Fruit fly (Drosophila melanogaster) whole organism, embryonic: ENCODE measurements around the gene Cyp12a5.

Experiments used
- ATbp ChIP-seq: fragments of 200-800 bp; sonication (Bioruptor generic); optimal IDR thresholded peaks from 2 replicates; lab custom pipeline; 2017; ENCODE audit warnings: missing biosample characterization, mild to moderate bottlenecking, missing genetic modification characterization, missing genetic modification reagents
- CG11504 ChIP-seq: fragments of 200-800 bp; sonication (Bioruptor generic); optimal IDR thresholded peaks from 3 replicates; lab custom pipeline; 2019; ENCODE audit warnings: missing biosample characterization, mild to moderate bottlenecking, missing genetic modification characterization, moderate library complexity
- CG12071 ChIP-seq: fragments of 200-800 bp; sonication (Bioruptor generic); optimal IDR thresholded peaks from 3 replicates; lab custom pipeline; 2018; ENCODE audit warnings: missing biosample characterization, mild to moderate bottlenecking, missing genetic modification characterization
- CG12104 ChIP-seq: fragments of 200-800 bp; sonication (Bioruptor generic); optimal IDR thresholded peaks from 3 replicates; lab custom pipeline; 2016; ENCODE audit warnings: missing biosample characterization, missing genetic modification characterization
- CG12155 ChIP-seq: fragments of 200-800 bp; sonication (Bioruptor generic); optimal IDR thresholded peaks from 3 replicates; lab custom pipeline; 2016; ENCODE audit warnings: missing biosample characterization, missing genetic modification characterization
- CG12942 ChIP-seq: fragments of 200-800 bp; sonication (Bioruptor generic); optimal IDR thresholded peaks from 3 replicates; lab custom pipeline; 2016; ENCODE audit warnings: missing biosample characterization, missing genetic modification characterization
- CG17328 ChIP-seq: fragments of 200-800 bp; sonication (Bioruptor generic); IDR thresholded peaks from 2 replicates; pipeline ENCODE4 v1.3.6; 2022; ENCODE audit warnings: missing biosample characterization, missing genetic modification characterization
- CG17385 ChIP-seq: fragments of 200-800 bp; sonication (Bioruptor generic); optimal IDR thresholded peaks from 3 replicates; lab custom pipeline; 2018; ENCODE audit warnings: missing biosample characterization, mild to moderate bottlenecking, missing genetic modification characterization
- CG17829 ChIP-seq: fragments of 200-800 bp; optimal IDR thresholded peaks from 2 replicates; lab custom pipeline; 2019; ENCODE audit warnings: missing biosample characterization, mild to moderate bottlenecking, missing genetic modification characterization, moderate library complexity
- CG1792 ChIP-seq: fragments of 200-800 bp; sonication (Bioruptor generic); optimal IDR thresholded peaks from 2 replicates; lab custom pipeline; 2016; ENCODE audit warnings: missing biosample characterization, missing genetic modification characterization
- CG2875 ChIP-seq: fragments of 200-800 bp; sonication (Bioruptor generic); optimal IDR thresholded peaks from 2 replicates; lab custom pipeline; 2017; ENCODE audit warnings: missing biosample characterization, mild to moderate bottlenecking, missing genetic modification characterization, missing genetic modification reagents
- CG3065 ChIP-seq: fragments of 200-800 bp; sonication (Bioruptor generic); optimal IDR thresholded peaks from 2 replicates; lab custom pipeline; 2016; ENCODE audit warnings: missing biosample characterization, missing genetic modification characterization
- CG31224 ChIP-seq: fragments of 200-800 bp; sonication (Bioruptor generic); IDR thresholded peaks from 2 replicates; pipeline ENCODE4 v1.3.6; 2022; ENCODE audit warnings: missing biosample characterization, missing genetic modification characterization
- CG31441 ChIP-seq: fragments of 200-800 bp; sonication (Bioruptor generic); IDR thresholded peaks from 2 replicates; pipeline ENCODE4 v1.3.6; 2022; ENCODE audit warnings: missing biosample characterization, missing genetic modification characterization
- CG33213 ChIP-seq: fragments of 200-800 bp; sonication (Bioruptor generic); optimal IDR thresholded peaks from 3 replicates; lab custom pipeline; 2016; ENCODE audit warnings: missing biosample characterization, missing genetic modification characterization
- CG4282 ChIP-seq: fragments of 200-800 bp; sonication (Bioruptor generic); optimal IDR thresholded peaks from 2 replicates; lab custom pipeline; 2016; ENCODE audit warnings: missing biosample characterization, missing genetic modification characterization
- CG4820 ChIP-seq: fragments of 200-800 bp; sonication (Bioruptor generic); optimal IDR thresholded peaks from 3 replicates; lab custom pipeline; 2016; ENCODE audit warnings: missing biosample characterization, missing genetic modification characterization
- CG6765 ChIP-seq: fragments of 200-800 bp; sonication (Bioruptor generic); optimal IDR thresholded peaks from 3 replicates; lab custom pipeline; 2017; ENCODE audit warnings: missing biosample characterization, mild to moderate bottlenecking, missing genetic modification characterization
- CG7745 ChIP-seq: fragments of 200-800 bp; sonication (Bioruptor generic); optimal IDR thresholded peaks from 2 replicates; lab custom pipeline; 2018; ENCODE audit warnings: missing biosample characterization, mild to moderate bottlenecking, missing genetic modification characterization, moderate library complexity
- CG7963 ChIP-seq: fragments of 200-800 bp; sonication (Bioruptor generic); IDR thresholded peaks from 3 replicates; pipeline ENCODE4 v1.3.6; 2022; ENCODE audit warnings: missing biosample characterization, missing genetic modification characterization; ENCODE audit not compliant: partially characterized antibody
- CG7987 ChIP-seq: fragments of 200-800 bp; sonication (Bioruptor generic); optimal IDR thresholded peaks from 2 replicates; lab custom pipeline; 2018; ENCODE audit warnings: missing biosample characterization, mild to moderate bottlenecking, missing genetic modification characterization, moderate library complexity
- CG8388 ChIP-seq: fragments of 200-800 bp; sonication (Bioruptor generic); optimal IDR thresholded peaks from 2 replicates; lab custom pipeline; 2019; ENCODE audit warnings: missing biosample characterization, mild to moderate bottlenecking, missing genetic modification characterization, moderate library complexity
- CTCF ChIP-seq: fragments of 200-800 bp; sonication (Bioruptor generic); optimal IDR thresholded peaks from 2 replicates; lab custom pipeline; 2017; ENCODE audit warnings: missing biosample characterization, mild to moderate bottlenecking, missing genetic modification characterization, moderate library complexity
- Dad ChIP-seq: fragments of 200-800 bp; sonication (Bioruptor generic); optimal IDR thresholded peaks from 3 replicates; lab custom pipeline; 2016; ENCODE audit warnings: missing biosample characterization, missing genetic modification characterization
- Doc3 ChIP-seq: fragments of 200-800 bp; sonication (Bioruptor generic); IDR thresholded peaks from 3 replicates; pipeline ENCODE4 v1.3.6; 2022; ENCODE audit warnings: missing biosample characterization, missing genetic modification characterization; ENCODE audit not compliant: partially characterized antibody
- Drgx ChIP-seq: fragments of 200-800 bp; sonication (Bioruptor generic); IDR thresholded peaks from 2 replicates; pipeline ENCODE4 v1.3.6; 2022; ENCODE audit warnings: missing biosample characterization, missing genetic modification characterization
- GATAe ChIP-seq: fragments of 200-800 bp; sonication (Bioruptor generic); conservative IDR thresholded peaks from 2 replicates; pipeline ENCODE4 v1.3.6; 2022; ENCODE audit warnings: missing biosample characterization, missing genetic modification characterization
- HLH54F ChIP-seq: fragments of 200-800 bp; sonication (Bioruptor generic); optimal IDR thresholded peaks from 3 replicates; lab custom pipeline; 2016; ENCODE audit warnings: missing biosample characterization, missing genetic modification characterization
- Hey ChIP-seq: fragments of 200-800 bp; sonication (Bioruptor generic); optimal IDR thresholded peaks from 3 replicates; lab custom pipeline; 2018; ENCODE audit warnings: missing biosample characterization, mild to moderate bottlenecking, missing genetic modification characterization
- Hr3 ChIP-seq: fragments of 200-800 bp; sonication (Bioruptor generic); optimal IDR thresholded peaks from 3 replicates; lab custom pipeline; 2016; ENCODE audit warnings: missing biosample characterization, missing genetic modification characterization
- MTF-1 ChIP-seq: fragments of 200-800 bp; sonication (Bioruptor generic); optimal IDR thresholded peaks from 2 replicates; lab custom pipeline; 2018; ENCODE audit warnings: missing biosample characterization, mild to moderate bottlenecking, missing genetic modification characterization, borderline replicate concordance
- NFAT ChIP-seq: fragments of 200-800 bp; sonication (Bioruptor generic); IDR thresholded peaks from 2 replicates; pipeline ENCODE4 v1.3.6; 2022; ENCODE audit warnings: missing biosample characterization, missing genetic modification characterization
- Opbp ChIP-seq: fragments of 200-800 bp; sonication (Bioruptor generic); IDR thresholded peaks from 3 replicates; pipeline ENCODE4 v1.3.6; 2022; ENCODE audit warnings: missing biosample characterization, missing genetic modification characterization; ENCODE audit not compliant: partially characterized antibody
- Rfx ChIP-seq: fragments of 200-800 bp; sonication (Bioruptor generic); IDR thresholded peaks from 2 replicates; pipeline ENCODE4 v1.3.6; 2022; ENCODE audit warnings: missing biosample characterization, missing genetic modification characterization
- Scr ChIP-seq: fragments of 200-800 bp; sonication (Bioruptor generic); IDR thresholded peaks from 2 replicates; pipeline ENCODE4 v1.3.6; 2022; ENCODE audit warnings: missing biosample characterization, missing genetic modification characterization; ENCODE audit not compliant: partially characterized antibody
- Side ChIP-seq: fragments of 200-800 bp; sonication (Bioruptor generic); optimal IDR thresholded peaks from 2 replicates; lab custom pipeline; 2016; ENCODE audit warnings: missing biosample characterization, missing genetic modification characterization
- ash1 ChIP-seq: fragments of 200-800 bp; sonication (Bioruptor generic); optimal IDR thresholded peaks from 2 replicates; lab custom pipeline; 2018; ENCODE audit warnings: missing biosample characterization, mild to moderate bottlenecking, missing genetic modification characterization
- cato ChIP-seq: fragments of 200-800 bp; sonication (Bioruptor generic); optimal IDR thresholded peaks from 2 replicates; lab custom pipeline; 2016; ENCODE audit warnings: missing biosample characterization, missing genetic modification characterization, borderline replicate concordance
- dan ChIP-seq: fragments of 200-800 bp; sonication (Bioruptor generic); IDR thresholded peaks from 2 replicates; pipeline ENCODE4 v1.3.6; 2022; ENCODE audit warnings: missing biosample characterization, missing genetic modification characterization
- ftz-f1 ChIP-seq: fragments of 200-800 bp; sonication (Bioruptor generic); optimal IDR thresholded peaks from 2 replicates; lab custom pipeline; 2016; ENCODE audit warnings: missing biosample characterization, missing genetic modification characterization
- ind ChIP-seq: fragments of 200-800 bp; sonication (Bioruptor generic); optimal IDR thresholded peaks from 3 replicates; lab custom pipeline; 2016; ENCODE audit warnings: missing biosample characterization, missing genetic modification characterization
- ken ChIP-seq: fragments of 200-800 bp; sonication (Bioruptor generic); IDR thresholded peaks from 3 replicates; pipeline ENCODE4 v1.3.6; 2022; ENCODE audit warnings: missing biosample characterization, missing genetic modification characterization
- klu ChIP-seq: fragments of 200-800 bp; sonication (Bioruptor generic); IDR thresholded peaks from 2 replicates; pipeline ENCODE4 v1.3.6; 2022; ENCODE audit warnings: missing biosample characterization, missing genetic modification characterization
- pros ChIP-seq: fragments of 200-800 bp; sonication (Bioruptor generic); optimal IDR thresholded peaks from 3 replicates; lab custom pipeline; 2019; ENCODE audit warnings: missing biosample characterization, mild to moderate bottlenecking, missing genetic modification characterization, moderate library complexity
- sc ChIP-seq, 3 experiments: fragments of >200 bp in 2 of 3; fragments of 200-800 bp in 1 of 3; sonication (Bioruptor generic) in 1 of 3; optimal IDR thresholded peaks; 2 replicates in 2 of 3; 3 replicates in 1 of 3; lab custom pipeline; 2017; ENCODE audit warnings: mild to moderate bottlenecking in 1 of 3, missing biosample characterization in 1 of 3, missing genetic modification characterization in 1 of 3, missing genetic modification reagents in 1 of 3
- seq ChIP-seq: fragments of 200-800 bp; sonication (Bioruptor generic); IDR thresholded peaks from 2 replicates; pipeline ENCODE4 v1.3.6; 2022; ENCODE audit warnings: missing biosample characterization, missing genetic modification characterization
- tna ChIP-seq: fragments of 200-800 bp; sonication (Bioruptor generic); IDR thresholded peaks from 2 replicates; pipeline ENCODE4 v1.3.6; 2022; ENCODE audit warnings: missing biosample characterization, missing genetic modification characterization; ENCODE audit not compliant: partially characterized antibody
- trem ChIP-seq: fragments of 200-800 bp; optimal IDR thresholded peaks from 3 replicates; lab custom pipeline; 2019; ENCODE audit warnings: missing biosample characterization, mild to moderate bottlenecking, missing genetic modification characterization, moderate library complexity
- wor ChIP-seq: fragments of 200-800 bp; sonication (Bioruptor generic); IDR thresholded peaks from 2 replicates; pipeline ENCODE4 v1.3.6; 2022; ENCODE audit warnings: missing biosample characterization, missing genetic modification characterization
- z ChIP-seq: fragments of 200-800 bp; sonication (Bioruptor generic); IDR thresholded peaks from 3 replicates; pipeline ENCODE4 v1.3.6; 2022; ENCODE audit warnings: missing biosample characterization, missing genetic modification characterization
- zen2 ChIP-seq: fragments of 200-800 bp; sonication (Bioruptor generic); IDR thresholded peaks from 3 replicates; pipeline ENCODE4 v1.3.6; 2022; ENCODE audit warnings: missing biosample characterization, missing genetic modification characterization; ENCODE audit not compliant: partially characterized antibody

Cyp12a5 gene

DNA sequence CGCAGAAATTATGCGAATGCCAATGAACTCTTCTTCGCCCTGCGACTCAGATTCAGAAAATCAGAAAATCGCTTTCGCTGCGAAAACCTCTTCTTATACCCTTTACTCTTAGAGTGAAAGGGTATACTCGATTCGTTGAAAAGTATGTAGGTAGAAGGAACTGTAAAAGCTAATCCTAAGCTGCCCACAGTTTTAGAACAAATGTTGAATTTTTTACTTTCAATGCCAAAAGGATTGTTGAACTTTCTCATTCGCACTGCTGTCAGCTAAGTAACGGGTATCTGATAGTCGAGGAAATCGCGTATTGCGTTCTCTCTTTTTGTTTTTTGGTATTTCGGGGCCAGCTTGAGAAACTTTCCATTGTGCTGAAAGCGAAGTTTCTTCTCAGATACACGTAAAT lies 18.6 kb upstream of the Cyp12a5 start (continued):
- no peak for TF ChIP-seq klu (GFP tag; lab: Robert Waterston, UW)
- no peak for TF ChIP-seq sc (optimal IDR thresholded peaks at IDR 0.05; lab: Kevin White, UChicago)
- TF ChIP-seq sc (GFP tag; optimal IDR thresholded peaks at IDR 0.05; lab: Kevin White, UChicago): peak; percentile 35
- peak; percentile 37 for TF ChIP-seq CG4820 (GFP tag; lab: Kevin White, UChicago)
- TF ChIP-seq Hey (tag; lab: Kevin White, UChicago): no peak
- no peak for TF ChIP-seq MTF-1
- no peak for TF ChIP-seq CG31224 (GFP tag; lab: Robert Waterston, UW)
- TF ChIP-seq Hr3 (GFP tag; lab: Kevin White, UChicago): peak; percentile 25
- TF ChIP-seq trem (tag; lab: Kevin White, UChicago): peak; percentile 21
- TF ChIP-seq CG17385: peak; percentile 23
- TF ChIP-seq CG12942: no peak
- TF ChIP-seq seq (GFP tag; lab: Robert Waterston, UW): no peak
- TF ChIP-seq ash1 (GFP tag; lab: Kevin White, UChicago): no peak
- peak; percentile 24; the same call in 1 of the 2 replicates for TF ChIP-seq Drgx (GFP tag; lab: Robert Waterston, UW)
- TF ChIP-seq CG11504: peak; percentile 59
- no peak for TF ChIP-seq CG12155 (GFP tag; lab: Kevin White, UChicago)
- TF ChIP-seq ken: peak; percentile 63; the same call in 2 of the 3 replicates
- TF ChIP-seq CG1792 (GFP tag; lab: Kevin White, UChicago): no peak
- no peak for TF ChIP-seq Dad (GFP tag; lab: Kevin White, UChicago)
- no peak for TF ChIP-seq CG33213 (GFP tag; lab: Kevin White, UChicago)
- TF ChIP-seq CG7745 (tag; lab: Kevin White, UChicago): no peak
- TF ChIP-seq wor (GFP tag; lab: Robert Waterston, UW): 0 out of 2 replicates have a peak, but pooled peaks have one; percentile 27
- no peak for TF ChIP-seq CG4282 (GFP tag; lab: Kevin White, UChicago)
- TF ChIP-seq cato (GFP tag; lab: Kevin White, UChicago): no peak
- no peak for TF ChIP-seq Opbp (GFP tag; lab: Robert Waterston, UW)
- no peak for TF ChIP-seq z (GFP tag; lab: Robert Waterston, UW)
- TF ChIP-seq Doc3 (GFP tag; lab: Robert Waterston, UW): no peak
- TF ChIP-seq Side (GFP tag; lab: Kevin White, UChicago): no peak
- TF ChIP-seq zen2 (GFP tag; lab: Robert Waterston, UW): no peak
- no peak for TF ChIP-seq dan (GFP tag; lab: Robert Waterston, UW)
- no peak for TF ChIP-seq CG12071
- TF ChIP-seq tna (GFP tag; lab: Robert Waterston, UW): no peak; the same call in 1 of the 2 replicates
- peak; percentile 60; the same call in 2 of the 3 replicates for TF ChIP-seq CG7963 (GFP tag; lab: Robert Waterston, UW)
- TF ChIP-seq CG6765 (GFP tag; lab: Kevin White, UChicago): no peak
- no peak for TF ChIP-seq pros (GFP tag; lab: Kevin White, UChicago)
- TF ChIP-seq CG7987 (GFP tag; lab: Kevin White, UChicago): no peak
- no peak for TF ChIP-seq HLH54F
- TF ChIP-seq ind (GFP tag; lab: Kevin White, UChicago): peak; percentile 36
- TF ChIP-seq CG17328 (GFP tag; lab: Robert Waterston, UW): no peak
- TF ChIP-seq CG17829 (tag; lab: Kevin White, UChicago): peak; percentile 17
- peak; percentile 13 for TF ChIP-seq CG3065 (GFP tag; lab: Kevin White, UChicago)
- TF ChIP-seq CG8388 (GFP tag; lab: Kevin White, UChicago): peak; percentile 43
- no peak for TF ChIP-seq CG12104
- 0 out of 2 replicates have a peak, but pooled peaks have one; percentile 32 for TF ChIP-seq CG31441
- TF ChIP-seq CG2875: peak; percentile 10
- peak; percentile 34; the same call in 1 of the 2 replicates for TF ChIP-seq Rfx (GFP tag; lab: Robert Waterston, UW)
- TF ChIP-seq Scr (GFP tag; lab: Robert Waterston, UW): 0 out of 2 replicates have a peak, but pooled peaks have one; percentile 35
- no peak for TF ChIP-seq ftz-f1 (GFP tag; lab: Kevin White, UChicago)
- TF ChIP-seq ATbp (GFP tag; lab: Kevin White, UChicago): peak; percentile 54
- TF ChIP-seq GATAe (GFP tag; lab: Robert Waterston, UW): no peak
- TF ChIP-seq CTCF (GFP tag; lab: Kevin White, UChicago): no peak
- TF ChIP-seq NFAT (GFP tag; lab: Robert Waterston, UW): no peak
